Fruit fly (Drosophila melanogaster) whole organism, embryonic: ENCODE results near the gene CG15296.

ENCODE experiments used
- CG10366 ChIP-seq: fragments of 200-800 bp; sonication (Bioruptor generic); IDR thresholded peaks from 2 replicates; pipeline ENCODE4 v1.3.6; 2022; ENCODE audit warnings: missing biosample characterization, missing genetic modification characterization
- CG11695 ChIP-seq: fragments of 200-800 bp; sonication (Bioruptor generic); IDR thresholded peaks from 3 replicates; pipeline ENCODE4 v1.3.6; 2022; ENCODE audit warnings: missing biosample characterization, missing genetic modification characterization
- CG11696 ChIP-seq: fragments of 200-800 bp; sonication (Bioruptor generic); IDR thresholded peaks from 2 replicates; pipeline ENCODE4 v1.3.6; 2022; ENCODE audit warnings: missing biosample characterization, missing genetic modification characterization
- CG12659 ChIP-seq: fragments of 200-800 bp; sonication (Bioruptor generic); optimal IDR thresholded peaks from 3 replicates; lab custom pipeline; 2017; ENCODE audit warnings: mild to moderate bottlenecking, missing biosample characterization, missing genetic modification reagents, missing genetic modification characterization
- CG14860 ChIP-seq: fragments of 200-800 bp; sonication (Bioruptor generic); IDR thresholded peaks from 3 replicates; pipeline ENCODE4 v1.3.6; 2022; ENCODE audit warnings: missing biosample characterization, missing genetic modification characterization; ENCODE audit not compliant: partially characterized antibody
- CG1529 ChIP-seq: fragments of 200-800 bp; sonication (Bioruptor generic); optimal IDR thresholded peaks from 3 replicates; lab custom pipeline; 2018; ENCODE audit warnings: missing biosample characterization, missing genetic modification characterization
- CG18599 ChIP-seq: fragments of 200-800 bp; sonication (Bioruptor generic); optimal IDR thresholded peaks from 3 replicates; lab custom pipeline; 2017; ENCODE audit warnings: missing biosample characterization, missing genetic modification characterization, mild to moderate bottlenecking, moderate library complexity, missing genetic modification reagents
- CG2120 ChIP-seq: fragments of 200-800 bp; sonication (Bioruptor generic); optimal IDR thresholded peaks from 3 replicates; lab custom pipeline; 2016; ENCODE audit warnings: missing biosample characterization, missing genetic modification characterization
- CG2129 ChIP-seq: fragments of 200-800 bp; sonication (Bioruptor generic); IDR thresholded peaks from 2 replicates; pipeline ENCODE4 v1.3.6; 2022; ENCODE audit warnings: missing biosample characterization, missing genetic modification characterization; ENCODE audit not compliant: partially characterized antibody
- CG2678 ChIP-seq: fragments of 200-800 bp; sonication (Bioruptor generic); optimal IDR thresholded peaks from 3 replicates; lab custom pipeline; 2019; ENCODE audit warnings: missing biosample characterization, mild to moderate bottlenecking, missing genetic modification characterization, moderate library complexity
- CG2875 ChIP-seq: fragments of 200-800 bp; sonication (Bioruptor generic); optimal IDR thresholded peaks from 2 replicates; lab custom pipeline; 2017; ENCODE audit warnings: missing biosample characterization, mild to moderate bottlenecking, missing genetic modification characterization, missing genetic modification reagents
- CG2889 ChIP-seq: fragments of 200-800 bp; sonication (Bioruptor generic); IDR thresholded peaks from 3 replicates; pipeline ENCODE4 v1.3.6; 2022; ENCODE audit warnings: missing biosample characterization, missing genetic modification characterization
- CG3995 ChIP-seq: fragments of 200-800 bp; sonication (Bioruptor generic); optimal IDR thresholded peaks from 3 replicates; lab custom pipeline; 2016; ENCODE audit warnings: missing biosample characterization, missing genetic modification characterization
- CG5180 ChIP-seq: fragments of 200-800 bp; sonication (Bioruptor generic); optimal IDR thresholded peaks from 3 replicates; lab custom pipeline; 2017; ENCODE audit warnings: missing biosample characterization, missing genetic modification characterization, mild to moderate bottlenecking, moderate library complexity, missing genetic modification reagents
- CG8765 ChIP-seq: fragments of 200-800 bp; sonication (Bioruptor generic); IDR thresholded peaks from 2 replicates; pipeline ENCODE4 v1.3.6; 2022; ENCODE audit warnings: missing biosample characterization, missing genetic modification characterization
- D19B ChIP-seq: fragments of 200-800 bp; sonication (Bioruptor generic); optimal IDR thresholded peaks from 2 replicates; lab custom pipeline; 2017; ENCODE audit warnings: missing biosample characterization, mild to moderate bottlenecking, missing genetic modification characterization
- Dbx ChIP-seq: fragments of 200-800 bp; sonication (Bioruptor generic); IDR thresholded peaks from 3 replicates; pipeline ENCODE4 v1.3.6; 2022; ENCODE audit warnings: missing biosample characterization, missing genetic modification characterization
- Dek ChIP-seq: fragments of 200-800 bp; sonication (Bioruptor generic); optimal IDR thresholded peaks from 3 replicates; lab custom pipeline; 2019; ENCODE audit warnings: missing biosample characterization, mild to moderate bottlenecking, missing genetic modification characterization, moderate library complexity
- HLH3B ChIP-seq: fragments of 200-800 bp; sonication (Bioruptor generic); IDR thresholded peaks from 2 replicates; pipeline ENCODE4 v1.3.6; 2022; ENCODE audit warnings: missing biosample characterization, missing genetic modification characterization
- HmgZ ChIP-seq: fragments of 200-800 bp; sonication (Bioruptor generic); optimal IDR thresholded peaks from 2 replicates; lab custom pipeline; 2018; ENCODE audit warnings: missing biosample characterization, mild to moderate bottlenecking, missing genetic modification characterization
- MTF-1 ChIP-seq: fragments of 200-800 bp; sonication (Bioruptor generic); optimal IDR thresholded peaks from 2 replicates; lab custom pipeline; 2018; ENCODE audit warnings: missing biosample characterization, mild to moderate bottlenecking, missing genetic modification characterization, borderline replicate concordance
- NFAT ChIP-seq: fragments of 200-800 bp; sonication (Bioruptor generic); IDR thresholded peaks from 2 replicates; pipeline ENCODE4 v1.3.6; 2022; ENCODE audit warnings: missing biosample characterization, missing genetic modification characterization
- Optix ChIP-seq: fragments of 200-800 bp; sonication (Bioruptor generic); IDR thresholded peaks from 3 replicates; pipeline ENCODE4 v1.3.6; 2022; ENCODE audit warnings: missing biosample characterization, missing genetic modification characterization
- Pdp1 ChIP-seq, 2 experiments: fragments of 200-800 bp; sonication (Bioruptor generic); optimal IDR thresholded peaks; 3 replicates each; lab custom pipeline; 2016; ENCODE audit warnings: missing biosample characterization in 2 of 2, missing genetic modification characterization in 2 of 2, mild to moderate bottlenecking in 1 of 2, moderate library complexity in 1 of 2
- Poxn ChIP-seq: fragments of 200-800 bp; sonication (Bioruptor generic); IDR thresholded peaks from 2 replicates; pipeline ENCODE4 v1.3.6; 2022; ENCODE audit warnings: missing biosample characterization, missing genetic modification characterization
- Scr ChIP-seq: fragments of 200-800 bp; sonication (Bioruptor generic); IDR thresholded peaks from 2 replicates; pipeline ENCODE4 v1.3.6; 2022; ENCODE audit warnings: missing biosample characterization, missing genetic modification characterization; ENCODE audit not compliant: partially characterized antibody
- YL-1 ChIP-seq: fragments of 200-800 bp; sonication (Bioruptor generic); optimal IDR thresholded peaks from 3 replicates; lab custom pipeline; 2017; ENCODE audit warnings: missing biosample characterization, mild to moderate bottlenecking, missing genetic modification characterization
- ase ChIP-seq: fragments of 200-800 bp; sonication (Bioruptor generic); IDR thresholded peaks from 3 replicates; pipeline ENCODE4 v1.3.6; 2022; ENCODE audit warnings: missing biosample characterization, missing genetic modification characterization
- ato ChIP-seq: fragments of 200-800 bp; sonication (Bioruptor generic); IDR thresholded peaks from 2 replicates; pipeline ENCODE4 v1.3.6; 2022; ENCODE audit warnings: missing biosample characterization, missing genetic modification characterization; ENCODE audit not compliant: partially characterized antibody
- bowl ChIP-seq: fragments of 200-800 bp; sonication (Bioruptor generic); IDR thresholded peaks from 2 replicates; pipeline ENCODE4 v1.3.6; 2022; ENCODE audit warnings: missing biosample characterization, missing genetic modification characterization
- cas ChIP-seq: fragments of 200-800 bp; sonication (Bioruptor generic); IDR thresholded peaks from 2 replicates; pipeline ENCODE4 v1.3.6; 2022; ENCODE audit warnings: missing biosample characterization, missing genetic modification characterization
- croc ChIP-seq: fragments of 200-800 bp; sonication (Bioruptor generic); conservative IDR thresholded peaks from 3 replicates; pipeline ENCODE4 v1.3.6; 2022; ENCODE audit warnings: missing biosample characterization, missing genetic modification characterization
- crol ChIP-seq: fragments of 200-800 bp; sonication (Bioruptor generic); IDR thresholded peaks from 2 replicates; pipeline ENCODE4 v1.3.6; 2022; ENCODE audit warnings: missing biosample characterization, missing genetic modification characterization
- dati ChIP-seq: fragments of 200-800 bp; sonication (Bioruptor generic); IDR thresholded peaks from 2 replicates; pipeline ENCODE4 v1.3.6; 2022; ENCODE audit warnings: missing biosample characterization, missing genetic modification characterization
- dmrt99B ChIP-seq: fragments of 200-800 bp; sonication (Bioruptor generic); optimal IDR thresholded peaks from 2 replicates; lab custom pipeline; 2018; ENCODE audit warnings: missing biosample characterization, mild to moderate bottlenecking, missing genetic modification characterization, moderate library complexity
- esg ChIP-seq: fragments of 200-800 bp; sonication (Bioruptor generic); conservative IDR thresholded peaks from 2 replicates; pipeline ENCODE4 v1.3.6; 2022; ENCODE audit warnings: missing biosample characterization, missing genetic modification characterization
- ewg ChIP-seq: fragments of 200-800 bp; sonication (Bioruptor generic); optimal IDR thresholded peaks from 3 replicates; lab custom pipeline; 2017; ENCODE audit warnings: mild to moderate bottlenecking, missing biosample characterization, missing genetic modification reagents, missing genetic modification characterization
- her ChIP-seq: fragments of 200-800 bp; sonication (Bioruptor generic); optimal IDR thresholded peaks from 2 replicates; lab custom pipeline; 2016; ENCODE audit warnings: missing biosample characterization, missing genetic modification characterization
- jumu ChIP-seq: fragments of 200-800 bp; sonication (Bioruptor generic); optimal IDR thresholded peaks from 3 replicates; lab custom pipeline; 2016; ENCODE audit warnings: missing biosample characterization, missing genetic modification characterization
- lab ChIP-seq: fragments of 200-800 bp; sonication (Bioruptor generic); optimal IDR thresholded peaks from 3 replicates; lab custom pipeline; 2017; ENCODE audit warnings: missing biosample characterization, missing genetic modification characterization, mild to moderate bottlenecking, moderate library complexity, missing genetic modification reagents
- lbe ChIP-seq: fragments of 200-800 bp; sonication (Bioruptor generic); optimal IDR thresholded peaks from 2 replicates; lab custom pipeline; 2016; ENCODE audit warnings: missing biosample characterization, mild to moderate bottlenecking, missing genetic modification characterization
- lilli ChIP-seq: fragments of 200-800 bp; sonication (Bioruptor generic); optimal IDR thresholded peaks from 3 replicates; lab custom pipeline; 2016; ENCODE audit warnings: missing biosample characterization, missing genetic modification characterization
- lov ChIP-seq, 2 experiments: fragments of 200-800 bp in 1 of 2; fragments of >200 bp in 1 of 2; sonication (Bioruptor generic) in 1 of 2; IDR thresholded peaks in 1 of 2; optimal IDR thresholded peaks in 1 of 2; 2 replicates in 1 of 2; 3 replicates in 1 of 2; pipeline versions ENCODE4 v1.3.6 to Lab custom; 2017 to 2022; ENCODE audit warnings: missing biosample characterization in 1 of 2, missing genetic modification characterization in 1 of 2
- pho ChIP-seq: fragments of 200-800 bp; sonication (Bioruptor generic); optimal IDR thresholded peaks from 2 replicates; lab custom pipeline; 2016; ENCODE audit warnings: missing biosample characterization, missing genetic modification characterization
- pzg ChIP-seq: fragments of 200-800 bp; sonication (Bioruptor generic); optimal IDR thresholded peaks from 3 replicates; lab custom pipeline; 2018; ENCODE audit warnings: missing biosample characterization, mild to moderate bottlenecking, missing genetic modification characterization, moderate library complexity
- sens-2 ChIP-seq: fragments of 200-800 bp; sonication (Bioruptor generic); IDR thresholded peaks from 2 replicates; pipeline ENCODE4 v1.3.6; 2022; ENCODE audit warnings: missing biosample characterization, missing genetic modification characterization
- ttk ChIP-seq: fragments of 200-800 bp; sonication (Bioruptor generic); IDR thresholded peaks from 2 replicates; pipeline ENCODE4 v2.1.2; 2022; ENCODE audit warnings: missing biosample characterization, missing genetic modification characterization
- tx ChIP-seq: fragments of 200-800 bp; sonication (Bioruptor generic); optimal IDR thresholded peaks from 2 replicates; lab custom pipeline; 2016; ENCODE audit warnings: missing biosample characterization, missing genetic modification characterization
- vnd ChIP-seq: fragments of 200-800 bp; sonication (Bioruptor generic); IDR thresholded peaks from 3 replicates; pipeline ENCODE4 v1.3.6; 2022; ENCODE audit warnings: missing biosample characterization, missing genetic modification characterization; ENCODE audit not compliant: partially characterized antibody
- zen ChIP-seq: fragments of 200-800 bp; sonication (Bioruptor generic); optimal IDR thresholded peaks from 3 replicates; lab custom pipeline; 2018; ENCODE audit warnings: missing biosample characterization, mild to moderate bottlenecking, missing genetic modification characterization, moderate library complexity

CG15296 gene

dm6 chrX:10557432-10557831 is 9.0 kb downstream of the CG15296 start (continued):
- TF ChIP-seq lov (optimal IDR thresholded peaks at IDR 0.05; lab: Kevin White, UChicago) = no peak
- TF ChIP-seq lov (GFP tag; IDR thresholded peaks at IDR 0.05; lab: Robert Waterston, UW) = no peak
- no peak for TF ChIP-seq CG5180 (GFP tag; lab: Kevin White, UChicago)
- no peak for TF ChIP-seq MTF-1
- TF ChIP-seq HmgZ (tag; lab: Kevin White, UChicago) = no peak
- TF ChIP-seq jumu = no peak
- no peak for TF ChIP-seq Pdp1 (GFP tag; optimal IDR thresholded peaks at IDR 0.05; lab: Kevin White, UChicago)
- TF ChIP-seq crol (GFP tag; lab: Robert Waterston, UW) = no peak
- TF ChIP-seq CG2129 (GFP tag; lab: Robert Waterston, UW) = no peak
- peak; percentile 12; the same call in 1 of the 2 replicates for TF ChIP-seq sens-2
- TF ChIP-seq pho = no peak
- no peak for TF ChIP-seq Scr (GFP tag; lab: Robert Waterston, UW)
- TF ChIP-seq CG1529 = peak; percentile 43
- no peak for TF ChIP-seq lilli (GFP tag; lab: Kevin White, UChicago)
- TF ChIP-seq CG18599 (GFP tag; lab: Kevin White, UChicago) = peak; percentile 16
- no peak for TF ChIP-seq Poxn (GFP tag; lab: Robert Waterston, UW)
- TF ChIP-seq zen (tag; lab: Kevin White, UChicago) = no peak
- TF ChIP-seq CG8765 (GFP tag; lab: Robert Waterston, UW) = no peak
- TF ChIP-seq CG11695 (GFP tag; lab: Robert Waterston, UW) = 0 out of 3 replicates have a peak, but pooled peaks have one; percentile 36
- peak; percentile 63 for TF ChIP-seq CG2678 (tag; lab: Kevin White, UChicago)
- no peak for TF ChIP-seq dati (GFP tag; lab: Robert Waterston, UW)
- no peak for TF ChIP-seq her (GFP tag; lab: Kevin White, UChicago)
- TF ChIP-seq CG2875 (GFP tag; lab: Kevin White, UChicago) = peak; percentile 44
- TF ChIP-seq tx (GFP tag; lab: Kevin White, UChicago) = no peak
- TF ChIP-seq CG11696 (GFP tag; lab: Robert Waterston, UW) = no peak
- peak; percentile 52; the same call in 1 of the 2 replicates for TF ChIP-seq HLH3B (GFP tag; lab: Robert Waterston, UW)
- TF ChIP-seq bowl = no peak
- TF ChIP-seq D19B (GFP tag; lab: Kevin White, UChicago) = no peak
- TF ChIP-seq Dek (tag; lab: Kevin White, UChicago) = no peak
- peak; percentile 12 for TF ChIP-seq lab (GFP tag; lab: Kevin White, UChicago)
- no peak for TF ChIP-seq ttk (GFP tag; lab: Robert Waterston, UW)
- TF ChIP-seq CG3995 (GFP tag; lab: Kevin White, UChicago) = no peak
- peak; percentile 9 for TF ChIP-seq CG12659
- TF ChIP-seq CG14860 (GFP tag; lab: Robert Waterston, UW) = no peak
- no peak for TF ChIP-seq YL-1 (GFP tag; lab: Kevin White, UChicago)
- no peak for TF ChIP-seq ato (GFP tag; lab: Robert Waterston, UW)
- peak; percentile 41 for TF ChIP-seq ewg (GFP tag; lab: Kevin White, UChicago)
- TF ChIP-seq Dbx (GFP tag; lab: Robert Waterston, UW) = no peak
- TF ChIP-seq pzg (GFP tag; lab: Kevin White, UChicago) = no peak
- TF ChIP-seq lbe (GFP tag; lab: Kevin White, UChicago) = peak; percentile 45
- no peak for TF ChIP-seq cas (GFP tag; lab: Robert Waterston, UW)
- TF ChIP-seq dmrt99B (tag; lab: Kevin White, UChicago) = peak; percentile 64
- no peak for TF ChIP-seq vnd (GFP tag; lab: Robert Waterston, UW)
- peak; percentile 38; the same call in 1 of the 3 replicates for TF ChIP-seq Optix (GFP tag; lab: Robert Waterston, UW)
- no peak for TF ChIP-seq CG2120 (GFP tag; lab: Kevin White, UChicago)
- TF ChIP-seq croc (GFP tag; lab: Robert Waterston, UW) = peak; percentile 42; the same call in 2 of the 3 replicates
- no peak for TF ChIP-seq NFAT (GFP tag; lab: Robert Waterston, UW)
- TF ChIP-seq ase (GFP tag; lab: Robert Waterston, UW) = peak; percentile 49; the same call in 1 of the 3 replicates
- 0 out of 2 replicates have a peak, but pooled peaks have one; percentile 32 for TF ChIP-seq esg (GFP tag; lab: Robert Waterston, UW)
- no peak for TF ChIP-seq CG2889 (GFP tag; lab: Robert Waterston, UW)
- peak; percentile 11; the same call in 1 of the 2 replicates for TF ChIP-seq CG10366
